Worm (Caenorhabditis elegans) whole organism, young adult: ENCODE data around the gene mthf-1.

Experiments used
- B0035.1 ChIP-seq: sonication (generic microtip); optimal IDR thresholded peaks from 2 replicates; lab custom pipeline; 2016; ENCODE audit warnings: missing genetic modification characterization, mild to moderate bottlenecking, missing compliant biosample characterization, missing genotype, missing genetic modification reagents
- B0336.3 ChIP-seq: fragments of 200-800 bp; sonication (Bioruptor generic); IDR thresholded peaks from 2 replicates; pipeline ENCODE4 v1.3.6; 2022; ENCODE audit warnings: missing genetic modification characterization, missing compliant biosample characterization
- C17E4.6 ChIP-seq: fragments of 200-800 bp; sonication (Bioruptor generic); IDR thresholded peaks from 2 replicates; pipeline ENCODE4 v1.3.6; 2022; ENCODE audit warnings: missing genetic modification reagents, missing genetic modification characterization, missing compliant biosample characterization
- F10E7.11 ChIP-seq: sonication (generic microtip); optimal IDR thresholded peaks from 2 replicates; lab custom pipeline; 2017; ENCODE audit warnings: mild to moderate bottlenecking, missing genetic modification characterization, moderate library complexity, missing compliant biosample characterization
- F23B12.7 ChIP-seq: sonication (generic microtip); optimal IDR thresholded peaks from 2 replicates; lab custom pipeline; 2017; ENCODE audit warnings: missing genetic modification characterization, mild to moderate bottlenecking, missing compliant biosample characterization, antibody characterized with exemption, moderate library complexity; ENCODE audit not compliant: insufficient read depth
- F39B2.1 ChIP-seq: fragments of 200-800 bp; sonication (Bioruptor generic); IDR thresholded peaks from 2 replicates; pipeline ENCODE4 v1.3.6; 2022; ENCODE audit warnings: missing genetic modification reagents, missing genetic modification characterization, missing compliant biosample characterization
- F57C9.4 ChIP-seq: sonication (generic microtip); optimal IDR thresholded peaks from 2 replicates; lab custom pipeline; 2017; ENCODE audit warnings: mild to moderate bottlenecking, missing genetic modification characterization, missing compliant biosample characterization
- K12H6.12 ChIP-seq: fragments of 200-800 bp; sonication (Bioruptor generic); optimal IDR thresholded peaks from 2 replicates; lab custom pipeline; 2018; ENCODE audit warnings: mild to moderate bottlenecking, missing genetic modification characterization, missing compliant biosample characterization
- T26A5.8 ChIP-seq: sonication (generic microtip); optimal IDR thresholded peaks from 2 replicates; lab custom pipeline; 2016; ENCODE audit warnings: missing genetic modification characterization, missing compliant biosample characterization
- Y53G8AR.9 ChIP-seq: fragments of 200-800 bp; sonication (Bioruptor generic); conservative IDR thresholded peaks from 2 replicates; pipeline ENCODE4 v1.3.6; 2022; ENCODE audit warnings: missing genetic modification reagents, missing genetic modification characterization, missing compliant biosample characterization
- Y67H2A.10 ChIP-seq: fragments of 200-800 bp; sonication (Bioruptor generic); conservative IDR thresholded peaks from 2 replicates; pipeline ENCODE4 v1.3.6; 2022; ENCODE audit warnings: missing genetic modification reagents, missing genetic modification characterization, missing compliant biosample characterization
- atf-7 ChIP-seq: sonication (generic microtip); optimal IDR thresholded peaks from 2 replicates; lab custom pipeline; 2017; ENCODE audit warnings: mild to moderate bottlenecking, missing genetic modification characterization, missing compliant biosample characterization
- ccch-3 ChIP-seq: fragments of 200-800 bp; sonication (Bioruptor generic); optimal IDR thresholded peaks from 2 replicates; lab custom pipeline; 2018; ENCODE audit warnings: mild to moderate bottlenecking, missing genetic modification characterization, missing compliant biosample characterization
- cebp-1 ChIP-seq, 2 experiments: fragments of 200-800 bp in 1 of 2; sonication (Bioruptor generic) in 1 of 2; sonication (generic microtip) in 1 of 2; IDR thresholded peaks in 1 of 2; optimal IDR thresholded peaks in 1 of 2; 2 replicates each; pipeline versions ENCODE4 v1.3.6 to Lab custom; 2017 to 2022; ENCODE audit warnings: missing compliant biosample characterization in 2 of 2, missing genetic modification characterization in 2 of 2, mild to moderate bottlenecking in 1 of 2, missing genetic modification reagents in 1 of 2, moderate library complexity in 1 of 2
- ceh-100 ChIP-seq: fragments of 200-800 bp; sonication (Bioruptor generic); IDR thresholded peaks from 2 replicates; pipeline ENCODE4 v1.3.6; 2022; ENCODE audit warnings: missing genetic modification reagents, missing genetic modification characterization, missing compliant biosample characterization
- ceh-27 ChIP-seq: fragments of 200-800 bp; sonication (Bioruptor generic); optimal IDR thresholded peaks from 2 replicates; lab custom pipeline; 2018; ENCODE audit warnings: mild to moderate bottlenecking, missing genetic modification characterization, moderate library complexity, missing compliant biosample characterization
- ceh-40 ChIP-seq: fragments of 200-800 bp; sonication (Bioruptor generic); IDR thresholded peaks from 2 replicates; pipeline ENCODE4 v1.3.6; 2022; ENCODE audit warnings: missing genetic modification characterization, missing compliant biosample characterization
- ceh-79 ChIP-seq: sonication (generic microtip); optimal IDR thresholded peaks from 2 replicates; lab custom pipeline; 2017; ENCODE audit warnings: mild to moderate bottlenecking, missing genetic modification characterization, missing compliant biosample characterization
- chd-7 ChIP-seq: sonication (generic microtip); optimal IDR thresholded peaks from 2 replicates; lab custom pipeline; 2016; ENCODE audit warnings: mild to moderate bottlenecking, missing genetic modification characterization, moderate library complexity, missing compliant biosample characterization
- dox-1 ChIP-seq: fragments of 200-800 bp; sonication (Bioruptor generic); IDR thresholded peaks from 2 replicates; pipeline ENCODE4 v1.3.6; 2022; ENCODE audit warnings: missing genetic modification reagents, missing genetic modification characterization, missing compliant biosample characterization
- hlh-26 ChIP-seq: fragments of 200-800 bp; sonication (Bioruptor generic); conservative IDR thresholded peaks from 2 replicates; pipeline ENCODE4 v1.3.6; 2022; ENCODE audit warnings: missing genetic modification reagents, missing genetic modification characterization, missing compliant biosample characterization
- hmg-20 ChIP-seq: fragments of 200-800 bp; sonication (Bioruptor generic); IDR thresholded peaks from 2 replicates; pipeline ENCODE4 v1.3.6; 2022; ENCODE audit warnings: missing genetic modification reagents, missing genetic modification characterization, missing compliant biosample characterization
- lag-1 ChIP-seq: fragments of 200-800 bp; sonication (Bioruptor generic); IDR thresholded peaks from 2 replicates; pipeline ENCODE4 v1.3.6; 2022; ENCODE audit warnings: missing genetic modification reagents, missing genetic modification characterization, missing compliant biosample characterization
- let-526 ChIP-seq: fragments of 200-800 bp; sonication (Bioruptor generic); IDR thresholded peaks from 2 replicates; pipeline ENCODE4 v1.3.6; 2022; ENCODE audit warnings: missing genetic modification reagents, missing genetic modification characterization, missing compliant biosample characterization
- let-607 ChIP-seq, 2 experiments: fragments of 200-800 bp in 1 of 2; sonication (Bioruptor generic) in 1 of 2; sonication (generic microtip) in 1 of 2; optimal IDR thresholded peaks; 2 replicates each; lab custom pipeline; 2016 to 2018; ENCODE audit warnings: mild to moderate bottlenecking in 2 of 2, missing compliant biosample characterization in 2 of 2, missing genetic modification characterization in 2 of 2, moderate library complexity in 2 of 2, missing genotype in 1 of 2
- lsl-1 ChIP-seq: fragments of 200-800 bp; sonication (Bioruptor generic); optimal IDR thresholded peaks from 2 replicates; lab custom pipeline; 2018; ENCODE audit warnings: mild to moderate bottlenecking, missing genetic modification characterization, moderate library complexity, missing compliant biosample characterization
- madf-6 ChIP-seq: fragments of 200-800 bp; sonication (Bioruptor generic); IDR thresholded peaks from 2 replicates; pipeline ENCODE4 v1.3.6; 2022; ENCODE audit warnings: missing genetic modification reagents, missing genetic modification characterization, missing compliant biosample characterization
- madf-8 ChIP-seq: fragments of 200-800 bp; sonication (Bioruptor generic); conservative IDR thresholded peaks from 2 replicates; pipeline ENCODE4 v1.3.6; 2022; ENCODE audit warnings: missing genetic modification reagents, missing genetic modification characterization, missing compliant biosample characterization
- mxl-1 ChIP-seq: sonication (generic microtip); optimal IDR thresholded peaks from 2 replicates; lab custom pipeline; 2016; ENCODE audit warnings: missing genetic modification characterization, missing compliant biosample characterization
- nfya-1 ChIP-seq: sonication (generic microtip); optimal IDR thresholded peaks from 2 replicates; lab custom pipeline; 2017; ENCODE audit warnings: antibody characterized with exemption, missing compliant biosample characterization, missing genetic modification characterization, borderline replicate concordance; ENCODE audit not compliant: insufficient read depth
- nfyb-1 ChIP-seq: fragments of 200-800 bp; sonication (Bioruptor generic); IDR thresholded peaks from 2 replicates; pipeline ENCODE4 v1.3.6; 2022; ENCODE audit warnings: missing genetic modification reagents, missing genetic modification characterization, missing compliant biosample characterization
- nhr-80 ChIP-seq: sonication (generic microtip); optimal IDR thresholded peaks from 2 replicates; lab custom pipeline; 2016; ENCODE audit warnings: missing genetic modification characterization, missing compliant biosample characterization
- pbrm-1 ChIP-seq: fragments of 200-800 bp; sonication (Bioruptor generic); IDR thresholded peaks from 2 replicates; pipeline ENCODE4 v1.3.6; 2022; ENCODE audit warnings: missing genetic modification reagents, missing genetic modification characterization, missing compliant biosample characterization
- pha-4 ChIP-seq: fragments of 150-350 bp; sonication (generic microtip); optimal IDR thresholded peaks from 2 replicates; lab custom pipeline; 2014; ENCODE audit warnings: missing biosample characterization, missing genetic modification reagents, missing genetic modification characterization
- rcor-1 ChIP-seq: fragments of 200-800 bp; sonication (Bioruptor generic); IDR thresholded peaks from 2 replicates; pipeline ENCODE4 v1.3.6; 2022; ENCODE audit warnings: missing genetic modification reagents, missing genetic modification characterization, missing compliant biosample characterization
- sea-2 ChIP-seq: fragments of 200-800 bp; sonication (Bioruptor generic); IDR thresholded peaks from 2 replicates; pipeline ENCODE4 v1.3.6; 2022; ENCODE audit warnings: missing genetic modification characterization, missing compliant biosample characterization
- somi-1 ChIP-seq: fragments of 200-800 bp; sonication (Bioruptor generic); optimal IDR thresholded peaks from 2 replicates; lab custom pipeline; 2018; ENCODE audit warnings: mild to moderate bottlenecking, missing genetic modification characterization, missing compliant biosample characterization
- tbx-9 ChIP-seq: sonication (generic microtip); optimal IDR thresholded peaks from 2 replicates; lab custom pipeline; 2016; ENCODE audit warnings: borderline replicate concordance, missing genetic modification characterization, inconsistent platforms, missing compliant biosample characterization
- unc-130 ChIP-seq: sonication (generic microtip); optimal IDR thresholded peaks from 2 replicates; lab custom pipeline; 2016; ENCODE audit warnings: missing genetic modification reagents, missing genetic modification characterization, missing compliant biosample characterization
- unc-62 ChIP-seq: fragments of 150-350 bp; optimal IDR thresholded peaks from 2 replicates; lab custom pipeline; 2014; ENCODE audit warnings: missing biosample characterization, missing genetic modification reagents, missing genetic modification characterization
- zfh-2 ChIP-seq: fragments of 200-800 bp; sonication (Bioruptor generic); conservative IDR thresholded peaks from 2 replicates; pipeline ENCODE4 v1.3.6; 2022; ENCODE audit warnings: missing genetic modification reagents, missing genetic modification characterization, missing compliant biosample characterization
- zim-3 ChIP-seq: sonication (generic microtip); optimal IDR thresholded peaks from 2 replicates; lab custom pipeline; 2017; ENCODE audit warnings: mild to moderate bottlenecking, missing genetic modification characterization, moderate library complexity, missing compliant biosample characterization
- ztf-18 ChIP-seq: sonication (generic microtip); optimal IDR thresholded peaks from 2 replicates; lab custom pipeline; 2016; ENCODE audit warnings: missing genotype, mild to moderate bottlenecking, missing genetic modification characterization, missing compliant biosample characterization

Gene mthf-1

DNA sequence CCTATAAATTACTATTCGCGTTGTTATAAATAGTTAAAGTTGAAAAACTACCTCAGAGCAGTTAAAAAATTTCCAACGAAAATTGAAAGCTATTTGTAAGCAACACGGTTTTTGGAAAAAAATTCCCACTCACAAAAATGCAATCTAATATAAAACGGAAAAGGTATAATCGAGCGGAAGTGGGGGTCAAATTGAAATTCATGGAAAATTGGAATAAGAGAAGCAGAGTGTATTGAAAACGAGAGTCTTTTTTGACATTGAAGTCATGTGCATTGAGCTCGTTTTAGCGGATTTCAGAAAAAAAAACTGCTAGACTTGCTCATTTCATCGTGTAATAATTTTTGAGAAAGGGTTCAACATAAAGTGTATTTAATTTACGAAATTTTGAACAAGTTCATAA, 7.4 kb downstream of the mthf-1 start:
- TF ChIP-seq F39B2.1 (no peak), let-526 (GFP tag; lab: Robert Waterston, UW) (no peak), dox-1 (GFP tag; lab: Robert Waterston, UW) (no peak), nfya-1 (tag; lab: Kevin White, UChicago) (no peak), sea-2 (GFP tag; lab: Robert Waterston, UW) (no peak), tbx-9 (tag; lab: Kevin White, UChicago) (no peak), let-607 (tag; optimal IDR thresholded peaks at IDR 0.05; lab: Kevin White, UChicago) (no peak), K12H6.12 (tag; lab: Kevin White, UChicago) (no peak), mxl-1 (no peak), B0035.1 (tag; lab: Kevin White, UChicago) (no peak)
- TF ChIP-seq, all 124 proteins: peak for 0

DNA sequence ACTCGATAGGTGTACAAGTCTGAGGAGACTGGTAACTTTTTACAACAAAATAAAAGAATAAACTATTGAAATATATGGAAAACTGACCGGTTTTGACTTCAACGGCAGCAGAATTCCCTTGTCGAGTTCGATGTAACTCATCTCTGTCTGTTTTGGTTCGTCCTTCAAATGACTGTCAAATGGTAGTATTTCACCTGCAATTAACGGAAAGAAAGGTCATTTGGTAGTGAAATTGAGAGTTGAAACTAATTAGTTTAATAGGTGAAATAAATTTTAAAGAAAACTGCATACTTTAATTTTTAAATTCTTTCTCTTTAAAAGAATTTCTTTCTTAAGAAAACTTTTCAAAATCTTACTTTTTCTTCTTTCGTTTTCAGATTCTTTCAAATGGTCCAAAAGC, 8.4 kb downstream of the mthf-1 start:
- no peak for TF ChIP-seq F10E7.11
- no peak for TF ChIP-seq ccch-3 (GFP tag; lab: Kevin White, UChicago)
- no peak for TF ChIP-seq hlh-26 (GFP tag; lab: Robert Waterston, UW)
- no peak for TF ChIP-seq madf-6 (GFP tag; lab: Robert Waterston, UW)
- TF ChIP-seq unc-130 = no peak
- no peak for TF ChIP-seq pbrm-1 (GFP tag; lab: Robert Waterston, UW)
- no peak for TF ChIP-seq zim-3 (tag; lab: Kevin White, UChicago)
- no peak for TF ChIP-seq Y53G8AR.9 (GFP tag; lab: Robert Waterston, UW)
- TF ChIP-seq nhr-80 (tag; lab: Kevin White, UChicago) = no peak

DNA sequence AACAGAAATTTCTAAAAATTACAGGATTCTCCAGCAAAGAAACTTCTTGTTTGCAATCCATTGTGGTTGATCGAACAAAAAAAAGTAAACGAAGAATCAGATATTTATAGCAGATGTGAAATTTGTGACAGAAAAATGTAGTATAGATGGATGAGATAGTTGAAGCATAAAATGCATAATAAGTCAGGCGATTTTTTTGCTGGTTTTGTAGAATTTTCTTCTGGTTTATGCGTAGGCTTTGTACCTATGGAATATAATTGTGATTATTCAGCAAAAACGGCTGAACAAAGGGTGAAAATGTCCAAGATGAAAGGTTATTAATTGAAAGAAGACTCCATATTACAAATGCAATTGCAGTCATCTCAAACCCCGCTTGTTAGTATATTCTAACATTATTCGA, 12.2 kb downstream of the mthf-1 start, which contains the start of gene srh-39:
srh-39 (minus strand) TSS at position 101 of the 400 bp plus-strand sequence.
- TF ChIP-seq ceh-79 (tag; lab: Kevin White, UChicago) (no peak), F57C9.4 (tag; lab: Kevin White, UChicago) (no peak), B0336.3 (GFP tag; lab: Robert Waterston, UW) (no peak), atf-7 (no peak), chd-7 (tag; lab: Kevin White, UChicago) (no peak), nfyb-1 (GFP tag; lab: Robert Waterston, UW) (no peak), ceh-100 (no peak), Y67H2A.10 (no peak), unc-130 (no peak), ceh-40 (GFP tag; lab: Robert Waterston, UW) (no peak), F23B12.7 (tag; lab: Kevin White, UChicago) (no peak), lag-1 (GFP tag; lab: Robert Waterston, UW) (no peak), pha-4 (tag; lab: Kevin White, UChicago) (no peak), lsl-1 (GFP tag; lab: Kevin White, UChicago) (no peak), B0035.1 (tag; lab: Kevin White, UChicago) (no peak), zfh-2 (GFP tag; lab: Robert Waterston, UW) (no peak), cebp-1 (GFP tag; IDR thresholded peaks at IDR 0.05; lab: Robert Waterston, UW) (no peak), cebp-1 (tag; optimal IDR thresholded peaks at IDR 0.05; lab: Kevin White, UChicago) (no peak)

DNA sequence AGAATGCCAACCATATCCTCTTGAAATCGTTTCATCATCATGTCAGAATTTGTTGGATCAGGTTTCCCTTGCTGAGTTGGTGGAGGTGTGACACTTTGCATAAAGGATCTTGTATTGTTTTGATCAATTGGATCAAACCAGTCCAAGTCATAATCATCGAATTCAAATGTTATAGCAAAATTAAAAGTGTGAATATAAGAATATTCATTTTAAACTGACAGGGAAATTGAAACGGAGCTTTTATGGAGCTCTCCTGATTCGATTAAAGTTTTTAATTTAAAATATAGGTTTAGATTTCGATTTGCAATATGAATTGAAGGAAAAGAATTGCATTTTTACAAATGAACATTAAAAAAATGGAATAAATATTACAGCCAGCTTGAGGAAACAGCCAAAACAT, 14.1 kb downstream of the mthf-1 start, which contains the start of gene B0228.9:
B0228.9 (minus strand) TSS at position 101 of the 400 bp plus-strand sequence.
- TF ChIP-seq F10E7.11 (no peak), unc-130 (no peak), somi-1 (GFP tag; lab: Kevin White, UChicago) (no peak), ceh-27 (GFP tag; lab: Kevin White, UChicago) (no peak), ztf-18 (no peak), chd-7 (tag; lab: Kevin White, UChicago) (no peak), T26A5.8 (no peak), ccch-3 (GFP tag; lab: Kevin White, UChicago) (no peak), cebp-1 (GFP tag; IDR thresholded peaks at IDR 0.05; lab: Robert Waterston, UW) (no peak), cebp-1 (tag; optimal IDR thresholded peaks at IDR 0.05; lab: Kevin White, UChicago) (no peak), unc-62 (no peak), hmg-20 (GFP tag; lab: Robert Waterston, UW) (no peak), rcor-1 (no peak), madf-8 (GFP tag; lab: Robert Waterston, UW) (no peak), C17E4.6 (no peak), F57C9.4 (tag; lab: Kevin White, UChicago) (no peak)
